Worm (Caenorhabditis elegans) whole organism, L1 larva: ENCODE measurements around the gene B0496.6.

ENCODE experiments used
- C04F5.9 ChIP-seq: sonication (generic microtip); optimal IDR thresholded peaks from 2 replicates; lab custom pipeline; 2016; ENCODE audit warnings: missing genetic modification characterization, missing compliant biosample characterization
- F16B12.6 ChIP-seq: fragments of 150-350 bp; optimal IDR thresholded peaks from 2 replicates; lab custom pipeline; 2014; ENCODE audit warnings: missing biosample characterization, missing genetic modification characterization
- aha-1 ChIP-seq: fragments of 150-350 bp; optimal IDR thresholded peaks from 2 replicates; lab custom pipeline; 2014; ENCODE audit warnings: missing biosample characterization, missing genetic modification characterization
- alr-1 ChIP-seq: fragments of 200-800 bp; sonication (Bioruptor generic); optimal IDR thresholded peaks from 2 replicates; lab custom pipeline; 2018; ENCODE audit warnings: borderline replicate concordance, mild to moderate bottlenecking, missing genetic modification characterization, missing compliant biosample characterization
- ama-1 ChIP-seq: fragments of 150-350 bp; optimal IDR thresholded peaks from 2 replicates; lab custom pipeline; 2014
- blmp-1 ChIP-seq: fragments of 150-350 bp; optimal IDR thresholded peaks from 2 replicates; lab custom pipeline; 2014; ENCODE audit warnings: missing biosample characterization, missing genetic modification characterization
- ceh-90 ChIP-seq: sonication (generic microtip); optimal IDR thresholded peaks from 2 replicates; lab custom pipeline; 2016; ENCODE audit warnings: missing genetic modification characterization, missing compliant biosample characterization
- ces-1 ChIP-seq: fragments of 150-350 bp; optimal IDR thresholded peaks from 2 replicates; lab custom pipeline; 2014; ENCODE audit warnings: missing biosample characterization, missing genetic modification reagents, missing genetic modification characterization
- dpl-1 ChIP-seq, 3 experiments: fragments of 150-350 bp in 2 of 3; sonication (generic microtip) in 1 of 3; optimal IDR thresholded peaks; 2 replicates each; lab custom pipeline; 2014 to 2017; ENCODE audit warnings: missing biosample characterization in 3 of 3, missing genetic modification characterization in 3 of 3, missing genetic modification reagents in 3 of 3
- dsc-1 ChIP-seq: sonication (generic microtip); optimal IDR thresholded peaks from 2 replicates; lab custom pipeline; 2016; ENCODE audit warnings: mild to moderate bottlenecking, missing genetic modification characterization, missing compliant biosample characterization
- efl-1 ChIP-seq, 4 experiments: fragments of 150-350 bp; optimal IDR thresholded peaks in 3 of 4; peaks in 1 of 4; 1 replicate in 1 of 4; 2 replicates in 3 of 4; lab custom pipeline; 2014; ENCODE audit warnings: missing biosample characterization in 2 of 4, missing genetic modification characterization in 2 of 4, missing genetic modification reagents in 2 of 4
- efl-3 ChIP-seq: fragments of 200-800 bp; sonication (Bioruptor generic); optimal IDR thresholded peaks from 2 replicates; lab custom pipeline; 2018; ENCODE audit warnings: mild to moderate bottlenecking, missing genetic modification characterization, missing compliant biosample characterization
- egl-13 ChIP-seq: sonication (generic microtip); optimal IDR thresholded peaks from 2 replicates; lab custom pipeline; 2016; ENCODE audit warnings: missing genotype, missing genetic modification reagents, missing genetic modification characterization, missing compliant biosample characterization
- elt-2 ChIP-seq: sonication (generic microtip); optimal IDR thresholded peaks from 2 replicates; lab custom pipeline; 2016; ENCODE audit warnings: missing genetic modification characterization, mild to moderate bottlenecking, inconsistent platforms, missing compliant biosample characterization, missing genetic modification reagents
- elt-3 ChIP-seq, 6 experiments: fragments of 150-350 bp in 1 of 6; sonication (generic microtip); optimal IDR thresholded peaks; 2 replicates each; lab custom pipeline; 2017 to 2018; ENCODE audit warnings: missing biosample characterization in 6 of 6, missing genetic modification characterization in 6 of 6, inconsistent platforms in 1 of 6
- grh-1 ChIP-seq: fragments of 200-800 bp; sonication (Bioruptor generic); IDR thresholded peaks from 2 replicates; pipeline ENCODE4 v1.3.6; 2022; ENCODE audit warnings: missing genetic modification reagents, missing genetic modification characterization, missing compliant biosample characterization
- hlh-17 ChIP-seq: fragments of 200-800 bp; sonication (Bioruptor generic); optimal IDR thresholded peaks from 2 replicates; lab custom pipeline; 2018; ENCODE audit warnings: missing genetic modification characterization, mild to moderate bottlenecking, missing compliant biosample characterization, moderate library complexity, borderline replicate concordance
- hpl-2 ChIP-seq: fragments of 150-350 bp; optimal IDR thresholded peaks from 2 replicates; lab custom pipeline; 2014; ENCODE audit warnings: missing biosample characterization, missing genetic modification reagents, missing genetic modification characterization
- lin-13 ChIP-seq: fragments of 150-350 bp; optimal IDR thresholded peaks from 2 replicates; lab custom pipeline; 2014; ENCODE audit warnings: missing biosample characterization, missing genetic modification reagents, missing genetic modification characterization
- lin-14 ChIP-seq: fragments of 200-800 bp; sonication (Bioruptor generic); optimal IDR thresholded peaks from 2 replicates; lab custom pipeline; 2018; ENCODE audit warnings: mild to moderate bottlenecking, missing genetic modification characterization, moderate library complexity, missing compliant biosample characterization
- lin-35 ChIP-seq, 2 experiments: fragments of 150-350 bp; optimal IDR thresholded peaks; 2 replicates each; lab custom pipeline; 2014; ENCODE audit warnings: missing biosample characterization in 2 of 2, missing genetic modification characterization in 2 of 2, missing genetic modification reagents in 2 of 2
- nhr-20 ChIP-seq: sonication (generic microtip); optimal IDR thresholded peaks from 2 replicates; lab custom pipeline; 2016; ENCODE audit warnings: mild to moderate bottlenecking, missing genetic modification characterization, missing compliant biosample characterization
- nhr-237 ChIP-seq: fragments of 150-350 bp; optimal IDR thresholded peaks from 2 replicates; lab custom pipeline; 2014; ENCODE audit warnings: missing biosample characterization, missing genetic modification characterization
- nhr-47 ChIP-seq: sonication (generic microtip); optimal IDR thresholded peaks from 2 replicates; lab custom pipeline; 2016; ENCODE audit warnings: mild to moderate bottlenecking, missing genetic modification characterization, moderate library complexity, missing compliant biosample characterization
- nhr-71 ChIP-seq: sonication (generic microtip); optimal IDR thresholded peaks from 2 replicates; lab custom pipeline; 2016; ENCODE audit warnings: mild to moderate bottlenecking, missing genetic modification characterization, moderate library complexity, missing compliant biosample characterization
- nhr-76 ChIP-seq: sonication (generic microtip); optimal IDR thresholded peaks from 2 replicates; lab custom pipeline; 2017; ENCODE audit warnings: missing biosample characterization, missing genetic modification characterization
- nhr-90 ChIP-seq: sonication (generic microtip); optimal IDR thresholded peaks from 2 replicates; lab custom pipeline; 2016; ENCODE audit warnings: mild to moderate bottlenecking, missing genetic modification characterization, missing compliant biosample characterization; ENCODE audit not compliant: poor library complexity
- pax-3 ChIP-seq: fragments of 200-800 bp; sonication (Bioruptor generic); optimal IDR thresholded peaks from 2 replicates; lab custom pipeline; 2018; ENCODE audit warnings: mild to moderate bottlenecking, missing genetic modification characterization, moderate library complexity, missing compliant biosample characterization
- pqm-1 ChIP-seq: sonication (generic microtip); optimal IDR thresholded peaks from 3 replicates; lab custom pipeline; 2017; ENCODE audit warnings: missing biosample characterization, missing genetic modification characterization
- rnt-1 ChIP-seq: sonication (generic microtip); optimal IDR thresholded peaks from 2 replicates; lab custom pipeline; 2016; ENCODE audit warnings: mild to moderate bottlenecking, missing genetic modification characterization, moderate library complexity, missing compliant biosample characterization
- skn-1 ChIP-seq: fragments of 150-350 bp; optimal IDR thresholded peaks from 2 replicates; lab custom pipeline; 2014; ENCODE audit warnings: missing biosample characterization, missing genetic modification characterization
- snpc-4 ChIP-seq: fragments of 150-350 bp; optimal IDR thresholded peaks from 2 replicates; lab custom pipeline; 2014; ENCODE audit warnings: missing biosample characterization, missing genetic modification characterization
- snu-23 ChIP-seq: sonication (generic microtip); optimal IDR thresholded peaks from 2 replicates; lab custom pipeline; 2016; ENCODE audit warnings: missing genetic modification characterization, missing compliant biosample characterization
- sup-37 ChIP-seq: fragments of 200-800 bp; sonication (Bioruptor generic); optimal IDR thresholded peaks from 2 replicates; lab custom pipeline; 2018; ENCODE audit warnings: mild to moderate bottlenecking, missing genetic modification characterization, missing compliant biosample characterization
- swsn-7 ChIP-seq: sonication (generic microtip); optimal IDR thresholded peaks from 2 replicates; lab custom pipeline; 2016; ENCODE audit warnings: missing genetic modification characterization, missing compliant biosample characterization
- tbx-2 ChIP-seq: sonication (generic microtip); optimal IDR thresholded peaks from 2 replicates; lab custom pipeline; 2016; ENCODE audit warnings: missing genetic modification characterization, missing compliant biosample characterization
- unc-130 ChIP-seq: fragments of 150-350 bp; optimal IDR thresholded peaks from 2 replicates; lab custom pipeline; 2017; ENCODE audit warnings: missing biosample characterization, missing genetic modification characterization, inconsistent platforms
- unc-62 ChIP-seq: fragments of 150-350 bp; optimal IDR thresholded peaks from 2 replicates; lab custom pipeline; 2014; ENCODE audit warnings: missing biosample characterization, missing genetic modification reagents, missing genetic modification characterization
- vab-15 ChIP-seq: sonication (generic microtip); optimal IDR thresholded peaks from 2 replicates; lab custom pipeline; 2017; ENCODE audit warnings: missing genotype, mild to moderate bottlenecking, missing genetic modification characterization, missing compliant biosample characterization
- zip-4 ChIP-seq: fragments of 200-800 bp; sonication (Bioruptor generic); optimal IDR thresholded peaks from 2 replicates; lab custom pipeline; 2018; ENCODE audit warnings: mild to moderate bottlenecking, missing genetic modification characterization, moderate library complexity, missing compliant biosample characterization
- ztf-11 ChIP-seq, 2 experiments: sonication (generic microtip); optimal IDR thresholded peaks; 2 replicates each; lab custom pipeline; 2016 to 2017; ENCODE audit warnings: missing genetic modification characterization in 2 of 2, missing biosample characterization in 1 of 2, missing compliant biosample characterization in 1 of 2

Gene B0496.6

DNA sequence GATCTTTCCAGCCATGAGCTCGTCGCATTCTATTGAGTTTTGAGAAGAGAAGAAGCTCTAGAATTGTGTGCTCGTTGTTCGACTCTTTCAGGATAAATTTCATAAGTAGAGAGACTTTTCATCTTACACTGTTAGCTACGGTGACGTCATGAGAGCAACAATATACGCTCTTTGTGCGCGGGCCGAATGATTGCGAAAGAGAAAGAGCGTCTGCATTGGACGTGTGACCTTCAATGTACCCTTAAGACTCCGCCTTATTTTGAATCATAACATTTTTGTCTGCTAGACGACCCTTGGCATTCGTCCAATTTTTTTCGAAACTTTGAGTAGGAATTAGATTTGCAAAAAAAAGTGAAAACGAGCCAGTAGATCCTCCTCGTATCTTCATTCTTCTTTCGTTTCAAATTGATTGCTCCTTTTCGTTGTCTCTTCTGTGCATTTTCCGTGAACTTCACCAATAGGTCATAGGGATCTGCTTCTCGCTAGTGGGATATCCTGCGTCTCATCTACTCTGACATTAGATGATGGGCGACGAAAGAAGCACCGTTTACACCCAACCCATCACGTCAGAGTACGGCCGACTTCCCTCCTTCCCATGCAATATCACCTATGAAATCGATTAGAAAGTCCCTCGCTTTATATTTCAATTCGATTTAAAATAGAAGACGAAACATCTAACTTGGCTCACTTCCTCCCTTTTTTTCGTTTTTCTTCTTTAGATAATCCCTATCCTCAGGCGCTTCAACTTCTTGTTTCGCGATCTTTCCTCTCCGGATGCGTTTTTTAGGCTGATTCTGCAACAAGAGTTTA is 27.2 kb upstream of the B0496.6 start (continued):
- TF ChIP-seq F16B12.6 (tag; lab: Kevin White, UChicago) (no peak), zip-4 (GFP tag; lab: Kevin White, UChicago) (peak; percentile 64), hpl-2 (GFP tag; lab: Kevin White, UChicago) (no peak), skn-1 (tag; lab: Kevin White, UChicago) (peak; percentile 75), dpl-1 (GFP tag; optimal IDR thresholded peaks at IDR 0.05; lab: Kevin White, UChicago) (peak in 2 of 3 experiments; percentile 8 to 16), dsc-1 (tag; lab: Kevin White, UChicago) (peak; percentile 5), ztf-11 (tag; optimal IDR thresholded peaks at IDR 0.05; lab: Kevin White, UChicago) (no peak), efl-1 (optimal IDR thresholded peaks at IDR 0.05; lab: Kevin White, UChicago) (peak in 1 of 2 experiments; percentile 34), efl-1 (GFP tag; optimal IDR thresholded peaks at IDR 0.05 in 1 of 2; lab: Kevin White, UChicago) (peak in 1 of 2 experiments; percentile 88), hlh-17 (GFP tag; lab: Kevin White, UChicago) (no peak), aha-1 (no peak)

- peak; percentile 21 for TF ChIP-seq rnt-1 (tag; lab: Kevin White, UChicago)
- no peak for TF ChIP-seq pax-3
- no peak for TF ChIP-seq sup-37 (GFP tag; lab: Kevin White, UChicago)
- TF ChIP-seq snu-23 (GFP tag; lab: Kevin White, UChicago) = no peak
- TF ChIP-seq nhr-71 = peak; percentile 43
- no peak for TF ChIP-seq aha-1
- TF ChIP-seq efl-1 (optimal IDR thresholded peaks at IDR 0.05; lab: Kevin White, UChicago) = no peak
- TF ChIP-seq efl-1 (GFP tag; optimal IDR thresholded peaks at IDR 0.05 in 1 of 2; lab: Kevin White, UChicago) = peak in 1 of 2 experiments; percentile 44
- TF ChIP-seq lin-35 (GFP tag; optimal IDR thresholded peaks at IDR 0.05; lab: Kevin White, UChicago) = peak in 1 of 2 experiments; percentile 33
- TF ChIP-seq lin-14 (GFP tag; lab: Kevin White, UChicago) = peak; percentile 9
- TF ChIP-seq pqm-1 = peak; percentile 54
- peak; percentile 6 for TF ChIP-seq nhr-90 (tag; lab: Kevin White, UChicago)
- TF ChIP-seq elt-2 (tag; lab: Kevin White, UChicago) = peak; percentile 87
Observed at ce11 chrIV:7393700-7394099, 25.2 kb upstream of the B0496.6 start, which contains the start of gene pitr-1. Gene pitr-1 (plus strand): TSS chrIV:7394085.

DNA sequence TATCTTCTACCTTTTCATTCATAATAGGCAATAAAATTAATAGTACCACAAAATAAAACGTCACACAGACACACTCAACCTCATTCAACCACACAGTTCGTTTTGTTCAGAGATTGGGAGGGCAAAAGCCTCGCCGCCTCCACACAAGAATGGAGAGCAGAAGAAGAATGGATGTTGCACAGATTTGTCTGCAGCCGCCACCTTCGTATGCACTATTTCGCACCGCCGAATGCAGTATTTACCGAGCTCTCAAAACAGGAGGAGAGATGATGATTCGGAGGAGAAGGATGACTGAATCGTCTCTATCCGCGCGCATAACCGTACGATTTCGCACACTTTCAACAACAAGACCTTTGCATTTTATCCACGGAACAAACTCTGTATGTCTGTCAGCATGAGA is 21.4 kb upstream of the B0496.6 start:
- TF ChIP-seq dsc-1 (tag; lab: Kevin White, UChicago) (no peak), tbx-2 (tag; lab: Kevin White, UChicago) (peak; percentile 30), lin-14 (GFP tag; lab: Kevin White, UChicago) (peak; percentile 5), efl-1 (optimal IDR thresholded peaks at IDR 0.05; lab: Kevin White, UChicago) (no peak), efl-1 (GFP tag; optimal IDR thresholded peaks at IDR 0.05 in 1 of 2; lab: Kevin White, UChicago) (peak in 1 of 2 experiments; percentile 77)

DNA sequence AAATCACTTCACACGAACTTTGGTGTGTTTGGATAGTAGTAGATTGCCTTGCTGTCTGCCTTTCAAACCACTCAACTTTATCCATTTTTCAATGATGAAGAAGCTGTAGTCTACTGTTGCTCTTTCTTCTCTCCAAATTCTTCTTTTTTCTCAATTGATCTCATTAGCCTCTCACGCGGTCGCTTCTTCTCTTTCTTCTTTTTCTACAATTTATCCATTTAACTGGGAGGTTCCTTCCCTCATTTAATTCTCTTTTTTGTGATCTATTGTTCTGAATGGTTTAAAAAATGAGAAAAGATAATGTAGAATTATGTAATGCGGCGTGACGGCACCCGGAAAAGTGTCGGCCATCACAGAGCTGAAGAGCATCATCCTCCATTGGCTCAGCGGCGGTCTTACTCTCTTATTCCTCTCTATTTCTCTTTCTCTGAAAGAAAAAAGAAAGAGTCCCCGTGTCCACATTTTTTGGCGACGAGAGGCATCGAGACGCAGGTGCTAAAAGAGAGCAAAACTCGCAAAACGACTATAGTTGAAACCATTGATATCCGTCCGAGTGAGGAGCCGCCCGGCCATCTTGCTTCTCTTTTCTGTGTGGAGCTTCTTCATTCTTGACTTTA is 18.3 kb upstream of the B0496.6 start:
- TF ChIP-seq efl-3 (no peak), elt-3 (tag; optimal IDR thresholded peaks at IDR 0.05; lab: Kevin White, UChicago) (no peak), nhr-20 (tag; lab: Kevin White, UChicago) (peak; percentile 24), nhr-237 (tag; lab: Kevin White, UChicago) (no peak), unc-62 (GFP tag; lab: Kevin White, UChicago) (no peak), pqm-1 (no peak), lin-13 (no peak), snu-23 (GFP tag; lab: Kevin White, UChicago) (peak; percentile 20), egl-13 (no peak), nhr-71 (peak; percentile 45), nhr-76 (tag; lab: Kevin White, UChicago) (no peak), grh-1 (GFP tag; lab: Robert Waterston, UW) (no peak), dpl-1 (GFP tag; optimal IDR thresholded peaks at IDR 0.05; lab: Kevin White, UChicago) (no peak), hpl-2 (GFP tag; lab: Kevin White, UChicago) (no peak), ceh-90 (no peak), ama-1 (lab: Kevin White, UChicago) (no peak), blmp-1 (tag; lab: Kevin White, UChicago) (no peak), C04F5.9 (tag; lab: Kevin White, UChicago) (no peak), nhr-47 (tag; lab: Kevin White, UChicago) (no peak), ces-1 (GFP tag; lab: Kevin White, UChicago) (no peak), snpc-4 (no peak), alr-1 (tag; lab: Kevin White, UChicago) (no peak), vab-15 (tag; lab: Kevin White, UChicago) (no peak), swsn-7 (tag; lab: Kevin White, UChicago) (peak; percentile 14), unc-130 (tag; lab: Kevin White, UChicago) (peak; percentile 31)
